Worm (Caenorhabditis elegans): ENCODE results near the gene srx-31.

- TF ChIP-seq ets-7 (tag; optimal IDR thresholded peaks at IDR 0.05) (no peak), hmg-4 (GFP tag; optimal IDR thresholded peaks at IDR 0.05) (no peak), aly-1 (tag; optimal IDR thresholded peaks at IDR 0.05) (no peak), ceh-13 (GFP tag; optimal IDR thresholded peaks at IDR 0.05) (no peak), hmbx-1 (tag; optimal IDR thresholded peaks at IDR 0.05) (no peak), F13C5.2 (tag; optimal IDR thresholded peaks at IDR 0.05) (no peak), ama-1 (optimal IDR thresholded peaks at IDR 0.05) (no peak), flt-1 (GFP tag; IDR thresholded peaks at IDR 0.05) (no peak), hnd-1 (tag; optimal IDR thresholded peaks at IDR 0.05) (no peak), tbx-37 (GFP tag; conservative IDR thresholded peaks at IDR 0.05) (no peak)
These were observed 44.5 kb downstream of the srx-31 start, which contains the start of gene srbc-59 for ce11 chrV:778339-778738.
